Worm (Caenorhabditis elegans): Measurements from ENCODE around the gene pals-29.

pals-29 gene

ce11 chrIV:14576471-14576870 lies 34.1 kb upstream of the pals-29 start (continued):
- TF ChIP-seq F37B4.10 (GFP tag; IDR thresholded peaks at IDR 0.05), result no peak
- TF ChIP-seq F55B11.4 (tag; optimal IDR thresholded peaks at IDR 0.05; ENCODE audit: borderline replicate concordance, insufficient read depth), result no peak
- no peak for TF ChIP-seq unc-62 (GFP tag; optimal IDR thresholded peaks at IDR 0.05)
- TF ChIP-seq pbrm-1 (GFP tag; IDR thresholded peaks at IDR 0.05), result peak; percentile 77
- peak; percentile 96 for TF ChIP-seq tbp1 (GFP tag; optimal IDR thresholded peaks at IDR 0.05)
- TF ChIP-seq efl-1 (GFP tag; optimal IDR thresholded peaks at IDR 0.05), result no peak
- no peak for TF ChIP-seq tbx-9 (tag; optimal IDR thresholded peaks at IDR 0.05; ENCODE audit: borderline replicate concordance)
- peak; percentile 62 for TF ChIP-seq him-1 (tag; optimal IDR thresholded peaks at IDR 0.05)
- no peak for TF ChIP-seq dox-1 (GFP tag; IDR thresholded peaks at IDR 0.05)
- peak; percentile 58 for TF ChIP-seq hmg-1.2 (GFP tag; IDR thresholded peaks at IDR 0.05)
- TF ChIP-seq K11D2.4 (GFP tag; IDR thresholded peaks at IDR 0.05), result no peak
- no peak for TF ChIP-seq dpff-1 (tag; optimal IDR thresholded peaks at IDR 0.05)
- peak; percentile 39 for TF ChIP-seq mxl-1 (tag; optimal IDR thresholded peaks at IDR 0.05)
- no peak for TF ChIP-seq ztf-3 (GFP tag; optimal IDR thresholded peaks at IDR 0.05)
- no peak for TF ChIP-seq gei-17 (GFP tag; optimal IDR thresholded peaks at IDR 0.05)
- TF ChIP-seq nhr-179 (tag; optimal IDR thresholded peaks at IDR 0.05), result no peak
- TF ChIP-seq egrh-3 (GFP tag; IDR thresholded peaks at IDR 0.05), result peak; percentile 55; the same call in 1 of the 2 replicates
- TF ChIP-seq B0035.1 (tag; optimal IDR thresholded peaks at IDR 0.05), result no peak
- TF ChIP-seq B0336.3 (GFP tag; IDR thresholded peaks at IDR 0.05), result no peak
- no peak for TF ChIP-seq T26A5.8 (tag; optimal IDR thresholded peaks at IDR 0.05)
- TF ChIP-seq sdz-38 (tag; optimal IDR thresholded peaks at IDR 0.05), result no peak
- no peak for TF ChIP-seq F22D6.2 (tag; optimal IDR thresholded peaks at IDR 0.05)
- TF ChIP-seq die-1 (tag; optimal IDR thresholded peaks at IDR 0.05), result peak; percentile 45
- TF ChIP-seq akir-1 (GFP tag; optimal IDR thresholded peaks at IDR 0.05), result no peak
- TF ChIP-seq atf-7 (tag; optimal IDR thresholded peaks at IDR 0.05), result no peak
- no peak for TF ChIP-seq attf-5 (GFP tag; optimal IDR thresholded peaks at IDR 0.05)
- no peak for TF ChIP-seq ceh-79 (tag; optimal IDR thresholded peaks at IDR 0.05)
- no peak for TF ChIP-seq nhr-27 (tag; optimal IDR thresholded peaks at IDR 0.05)
- no peak for TF ChIP-seq Y95B8A.8 (GFP tag; IDR thresholded peaks at IDR 0.05)
- no peak for TF ChIP-seq let-526 (GFP tag; IDR thresholded peaks at IDR 0.05)
- peak; percentile 46 for TF ChIP-seq hlh-12 (tag; optimal IDR thresholded peaks at IDR 0.05)
- TF ChIP-seq attf-6 (GFP tag; IDR thresholded peaks at IDR 0.05), result peak; percentile 98
- no peak for TF ChIP-seq chd-7 (tag; optimal IDR thresholded peaks at IDR 0.05)
- TF ChIP-seq aptf-3 (GFP tag; IDR thresholded peaks at IDR 0.05), result no peak
- TF ChIP-seq nhr-80 (tag; optimal IDR thresholded peaks at IDR 0.05), result no peak
- peak; percentile 86 for TF ChIP-seq lin-26 (GFP tag; IDR thresholded peaks at IDR 0.05)
- peak; percentile 51 for TF ChIP-seq lin-54 (GFP tag; optimal IDR thresholded peaks at IDR 0.05)
- TF ChIP-seq snpc-3.4 (tag; optimal IDR thresholded peaks at IDR 0.05), result peak; percentile 41
- TF ChIP-seq repo-1 (tag; optimal IDR thresholded peaks at IDR 0.05), result no peak
- no peak for TF ChIP-seq Y53F4B.3 (GFP tag; IDR thresholded peaks at IDR 0.05)
- TF ChIP-seq attf-3 (GFP tag; conservative IDR thresholded peaks at IDR 0.05), result no peak
- peak in 1 of 2 experiments; percentile 20 for TF ChIP-seq let-607 (tag; optimal IDR thresholded peaks at IDR 0.05)
- TF ChIP-seq lir-1 (GFP tag; conservative IDR thresholded peaks at IDR 0.05), result no peak
- 0 out of 2 replicates have a peak, but pooled peaks have one; percentile 28 for TF ChIP-seq ceh-91 (GFP tag; IDR thresholded peaks at IDR 0.05)
- TF ChIP-seq rec-8 (tag; optimal IDR thresholded peaks at IDR 0.05), result peak in 1 of 2 experiments; percentile 48
- TF ChIP-seq nhr-120 (GFP tag; IDR thresholded peaks at IDR 0.05), result no peak
- TF ChIP-seq T07F8.4 (tag; optimal IDR thresholded peaks at IDR 0.05), result peak; percentile 39
- TF ChIP-seq tlf-1 (GFP tag; optimal IDR thresholded peaks at IDR 0.05), result no peak
- no peak for TF ChIP-seq mes-4 (tag; optimal IDR thresholded peaks at IDR 0.05)
- no peak for TF ChIP-seq ztf-26 (tag; optimal IDR thresholded peaks at IDR 0.05)

Data from whole organism, young adult.